Fruit fly (Drosophila melanogaster) whole organism, embryonic: Measurements from ENCODE around the gene CG6843.

ENCODE experiments used
- Atf3 ChIP-seq: fragments of 200-800 bp; sonication (Bioruptor generic); optimal IDR thresholded peaks from 3 replicates; lab custom pipeline; 2016; ENCODE audit warnings: missing biosample characterization, missing genetic modification characterization
- Atf6 ChIP-seq: fragments of 200-800 bp; sonication (Bioruptor generic); IDR thresholded peaks from 2 replicates; pipeline ENCODE4 v1.3.6; 2022; ENCODE audit warnings: missing biosample characterization, missing genetic modification characterization
- Bdp1 ChIP-seq: fragments of 200-800 bp; sonication (Bioruptor generic); optimal IDR thresholded peaks from 3 replicates; lab custom pipeline; 2016; ENCODE audit warnings: missing biosample characterization, missing genetic modification characterization
- CG10654 ChIP-seq: fragments of 200-800 bp; sonication (Bioruptor generic); optimal IDR thresholded peaks from 2 replicates; lab custom pipeline; 2016; ENCODE audit warnings: missing biosample characterization, missing genetic modification characterization
- CG10979 ChIP-seq: fragments of 200-800 bp; sonication (Bioruptor generic); optimal IDR thresholded peaks from 2 replicates; lab custom pipeline; 2018; ENCODE audit warnings: missing biosample characterization, mild to moderate bottlenecking, missing genetic modification characterization, moderate library complexity
- CG12071 ChIP-seq: fragments of 200-800 bp; sonication (Bioruptor generic); optimal IDR thresholded peaks from 3 replicates; lab custom pipeline; 2018; ENCODE audit warnings: missing biosample characterization, mild to moderate bottlenecking, missing genetic modification characterization
- CG14014 ChIP-seq: fragments of 200-800 bp; sonication (Bioruptor generic); IDR thresholded peaks from 2 replicates; pipeline ENCODE4 v1.3.6; 2022; ENCODE audit warnings: missing biosample characterization, missing genetic modification characterization
- CG15696 ChIP-seq: fragments of 200-800 bp; sonication (Bioruptor generic); optimal IDR thresholded peaks from 2 replicates; lab custom pipeline; 2019; ENCODE audit warnings: missing biosample characterization, mild to moderate bottlenecking, missing genetic modification characterization, moderate library complexity
- CG1603 ChIP-seq: fragments of 200-800 bp; sonication (Bioruptor generic); optimal IDR thresholded peaks from 2 replicates; lab custom pipeline; 2019; ENCODE audit warnings: missing biosample characterization, mild to moderate bottlenecking, missing genetic modification characterization, moderate library complexity
- CG16813 ChIP-seq: fragments of 200-800 bp; sonication (Bioruptor generic); IDR thresholded peaks from 3 replicates; pipeline ENCODE4 v1.3.6; 2022; ENCODE audit warnings: missing biosample characterization, missing genetic modification characterization; ENCODE audit not compliant: partially characterized antibody
- CG17186 ChIP-seq: fragments of 200-800 bp; sonication (Bioruptor generic); optimal IDR thresholded peaks from 3 replicates; lab custom pipeline; 2017; ENCODE audit warnings: missing biosample characterization, missing genetic modification reagents, missing genetic modification characterization
- CG17328 ChIP-seq: fragments of 200-800 bp; sonication (Bioruptor generic); IDR thresholded peaks from 2 replicates; pipeline ENCODE4 v1.3.6; 2022; ENCODE audit warnings: missing biosample characterization, missing genetic modification characterization
- CG18764 ChIP-seq: fragments of 200-800 bp; sonication (Bioruptor generic); optimal IDR thresholded peaks from 3 replicates; lab custom pipeline; 2016; ENCODE audit warnings: missing biosample characterization, missing genetic modification characterization
- CG2116 ChIP-seq: fragments of 200-800 bp; sonication (Bioruptor generic); optimal IDR thresholded peaks from 3 replicates; lab custom pipeline; 2018; ENCODE audit warnings: missing biosample characterization, mild to moderate bottlenecking, missing genetic modification characterization
- CG2678 ChIP-seq: fragments of 200-800 bp; sonication (Bioruptor generic); optimal IDR thresholded peaks from 3 replicates; lab custom pipeline; 2019; ENCODE audit warnings: missing biosample characterization, mild to moderate bottlenecking, missing genetic modification characterization, moderate library complexity
- CG34224 ChIP-seq: fragments of 200-800 bp; sonication (Bioruptor generic); IDR thresholded peaks from 3 replicates; pipeline ENCODE4 v1.3.6; 2022; ENCODE audit warnings: missing biosample characterization, missing genetic modification characterization; ENCODE audit not compliant: partially characterized antibody
- CG3995 ChIP-seq: fragments of 200-800 bp; sonication (Bioruptor generic); optimal IDR thresholded peaks from 3 replicates; lab custom pipeline; 2016; ENCODE audit warnings: missing biosample characterization, missing genetic modification characterization
- CG4282 ChIP-seq: fragments of 200-800 bp; sonication (Bioruptor generic); optimal IDR thresholded peaks from 2 replicates; lab custom pipeline; 2016; ENCODE audit warnings: missing biosample characterization, missing genetic modification characterization
- CG7357 ChIP-seq: fragments of 200-800 bp; sonication (Bioruptor generic); IDR thresholded peaks from 3 replicates; pipeline ENCODE4 v1.3.6; 2022; ENCODE audit warnings: missing biosample characterization, missing genetic modification characterization
- CG7987 ChIP-seq: fragments of 200-800 bp; sonication (Bioruptor generic); optimal IDR thresholded peaks from 2 replicates; lab custom pipeline; 2018; ENCODE audit warnings: missing biosample characterization, mild to moderate bottlenecking, missing genetic modification characterization, moderate library complexity
- CG8924 ChIP-seq: fragments of 200-800 bp; optimal IDR thresholded peaks from 3 replicates; lab custom pipeline; 2019; ENCODE audit warnings: missing biosample characterization, mild to moderate bottlenecking, missing genetic modification characterization, moderate library complexity
- Chrac-16 ChIP-seq: fragments of 200-800 bp; sonication (Bioruptor generic); optimal IDR thresholded peaks from 3 replicates; lab custom pipeline; 2016; ENCODE audit warnings: missing biosample characterization, missing genetic modification characterization
- D19B ChIP-seq: fragments of 200-800 bp; sonication (Bioruptor generic); optimal IDR thresholded peaks from 2 replicates; lab custom pipeline; 2017; ENCODE audit warnings: missing biosample characterization, mild to moderate bottlenecking, missing genetic modification characterization
- Dll ChIP-seq: fragments of 200-800 bp; sonication (Bioruptor generic); IDR thresholded peaks from 4 replicates; pipeline ENCODE4 v1.3.6; 2022; ENCODE audit warnings: missing biosample characterization, missing genetic modification characterization; ENCODE audit not compliant: partially characterized antibody
- Fer3 ChIP-seq: fragments of 200-800 bp; sonication (Bioruptor generic); optimal IDR thresholded peaks from 2 replicates; lab custom pipeline; 2018; ENCODE audit warnings: missing biosample characterization, mild to moderate bottlenecking, missing genetic modification characterization, moderate library complexity
- Hr3 ChIP-seq: fragments of 200-800 bp; sonication (Bioruptor generic); optimal IDR thresholded peaks from 3 replicates; lab custom pipeline; 2016; ENCODE audit warnings: missing biosample characterization, missing genetic modification characterization
- MBD-R2 ChIP-seq: fragments of 200-800 bp; sonication (Bioruptor generic); IDR thresholded peaks from 2 replicates; pipeline ENCODE4 v1.3.6; 2022; ENCODE audit warnings: missing biosample characterization, missing genetic modification characterization
- Max ChIP-seq: fragments of 200-800 bp; sonication (Bioruptor generic); optimal IDR thresholded peaks from 2 replicates; lab custom pipeline; 2016; ENCODE audit warnings: missing biosample characterization, mild to moderate bottlenecking, missing genetic modification characterization
- Oli ChIP-seq: fragments of 200-800 bp; sonication (Bioruptor generic); optimal IDR thresholded peaks from 2 replicates; lab custom pipeline; 2018; ENCODE audit warnings: missing biosample characterization, mild to moderate bottlenecking, missing genetic modification characterization, moderate library complexity
- Ravus ChIP-seq: fragments of 200-800 bp; sonication (Bioruptor generic); IDR thresholded peaks from 2 replicates; pipeline ENCODE4 v1.3.6; 2022; ENCODE audit warnings: missing biosample characterization, missing genetic modification characterization
- Vsx1 ChIP-seq: fragments of 200-800 bp; sonication (Bioruptor generic); optimal IDR thresholded peaks from 2 replicates; lab custom pipeline; 2017; ENCODE audit warnings: missing biosample characterization, mild to moderate bottlenecking, missing genetic modification characterization, missing genetic modification reagents
- Xrp1 ChIP-seq: fragments of 200-800 bp; sonication (Bioruptor generic); IDR thresholded peaks from 2 replicates; pipeline ENCODE4 v1.3.6; 2022; ENCODE audit warnings: missing biosample characterization, missing genetic modification characterization
- bowl ChIP-seq: fragments of 200-800 bp; sonication (Bioruptor generic); IDR thresholded peaks from 2 replicates; pipeline ENCODE4 v1.3.6; 2022; ENCODE audit warnings: missing biosample characterization, missing genetic modification characterization
- btn ChIP-seq: fragments of 200-800 bp; sonication (Bioruptor generic); optimal IDR thresholded peaks from 2 replicates; lab custom pipeline; 2016; ENCODE audit warnings: missing biosample characterization, missing genetic modification characterization
- chif ChIP-seq, 2 experiments: fragments of 200-800 bp; sonication (Bioruptor generic); optimal IDR thresholded peaks; 3 replicates each; lab custom pipeline; 2016; ENCODE audit warnings: missing biosample characterization in 2 of 2, missing genetic modification characterization in 2 of 2
- croc ChIP-seq: fragments of 200-800 bp; sonication (Bioruptor generic); conservative IDR thresholded peaks from 3 replicates; pipeline ENCODE4 v1.3.6; 2022; ENCODE audit warnings: missing biosample characterization, missing genetic modification characterization
- crp ChIP-seq, 2 experiments: fragments of 200-800 bp; sonication (Bioruptor generic); optimal IDR thresholded peaks; 2 replicates in 1 of 2; 3 replicates in 1 of 2; lab custom pipeline; 2017; ENCODE audit warnings: missing biosample characterization in 2 of 2, missing genetic modification characterization in 2 of 2, mild to moderate bottlenecking in 1 of 2, moderate library complexity in 1 of 2
- gfzf ChIP-seq: fragments of 200-800 bp; sonication (Bioruptor generic); optimal IDR thresholded peaks from 2 replicates; lab custom pipeline; 2016; ENCODE audit warnings: missing biosample characterization, mild to moderate bottlenecking, missing genetic modification characterization, moderate library complexity
- insv ChIP-seq, 2 experiments: fragments of 200-800 bp; sonication (Bioruptor generic); optimal IDR thresholded peaks; 3 replicates each; lab custom pipeline; 2016 to 2018; ENCODE audit warnings: missing biosample characterization in 2 of 2, missing genetic modification characterization in 2 of 2
- inv ChIP-seq: fragments of 200-800 bp; sonication (Bioruptor generic); IDR thresholded peaks from 2 replicates; pipeline ENCODE4 v1.3.6; 2022; ENCODE audit warnings: missing biosample characterization, missing genetic modification characterization; ENCODE audit not compliant: partially characterized antibody
- kni ChIP-seq: fragments of 200-800 bp; sonication (Bioruptor generic); optimal IDR thresholded peaks from 3 replicates; lab custom pipeline; 2017; ENCODE audit warnings: mild to moderate bottlenecking, missing biosample characterization, missing genetic modification reagents, missing genetic modification characterization
- lab ChIP-seq: fragments of 200-800 bp; sonication (Bioruptor generic); optimal IDR thresholded peaks from 3 replicates; lab custom pipeline; 2017; ENCODE audit warnings: missing biosample characterization, missing genetic modification characterization, mild to moderate bottlenecking, moderate library complexity, missing genetic modification reagents
- lmd ChIP-seq: fragments of 200-800 bp; sonication (Bioruptor generic); IDR thresholded peaks from 2 replicates; pipeline ENCODE4 v1.3.6; 2022; ENCODE audit warnings: missing biosample characterization, missing genetic modification characterization
- onecut ChIP-seq: fragments of 200-800 bp; sonication (Bioruptor generic); IDR thresholded peaks from 2 replicates; pipeline ENCODE4 v1.3.6; 2022; ENCODE audit warnings: missing biosample characterization, missing genetic modification characterization
- pfk ChIP-seq: fragments of 200-800 bp; sonication (Bioruptor generic); optimal IDR thresholded peaks from 2 replicates; lab custom pipeline; 2018; ENCODE audit warnings: missing biosample characterization, mild to moderate bottlenecking, missing genetic modification characterization, moderate library complexity
- sens-2 ChIP-seq: fragments of 200-800 bp; sonication (Bioruptor generic); IDR thresholded peaks from 2 replicates; pipeline ENCODE4 v1.3.6; 2022; ENCODE audit warnings: missing biosample characterization, missing genetic modification characterization
- sna ChIP-seq: fragments of 200-800 bp; sonication (Bioruptor generic); IDR thresholded peaks from 2 replicates; pipeline ENCODE4 v1.3.6; 2022; ENCODE audit warnings: missing biosample characterization, missing genetic modification characterization; ENCODE audit not compliant: partially characterized antibody
- stc ChIP-seq: fragments of 200-800 bp; sonication (Bioruptor generic); IDR thresholded peaks from 2 replicates; pipeline ENCODE4 v1.3.6; 2022; ENCODE audit warnings: missing biosample characterization, missing genetic modification characterization
- stwl ChIP-seq: fragments of 200-800 bp; sonication (Bioruptor generic); optimal IDR thresholded peaks from 3 replicates; lab custom pipeline; 2018; ENCODE audit warnings: missing biosample characterization, mild to moderate bottlenecking, missing genetic modification characterization, moderate library complexity
- tin ChIP-seq: fragments of 200-800 bp; sonication (Bioruptor generic); optimal IDR thresholded peaks from 3 replicates; lab custom pipeline; 2016; ENCODE audit warnings: missing biosample characterization, missing genetic modification characterization

Gene CG6843

DNA sequence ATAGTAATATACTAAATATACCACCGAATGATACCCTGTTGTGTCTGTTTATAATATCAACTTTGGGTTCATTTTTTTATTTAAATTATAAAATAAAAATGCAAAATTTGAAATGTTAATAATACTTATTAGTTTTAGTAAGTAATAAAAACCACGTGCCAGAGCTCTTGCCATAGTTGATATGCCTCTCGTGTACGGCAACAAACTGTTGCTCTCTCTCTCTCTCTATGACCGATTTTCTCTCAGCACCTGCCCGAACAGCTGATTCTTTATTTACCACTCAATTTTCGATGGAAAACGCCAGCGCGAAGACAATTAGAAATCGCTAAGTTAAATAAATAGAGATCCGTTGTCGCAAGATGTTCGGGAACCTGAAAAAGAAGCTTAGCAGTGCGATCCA lies 33.9 kb upstream of the CG6843 start, which contains the start of gene Dysb (continued):
- TF ChIP-seq CG10979 (tag; lab: Kevin White, UChicago) (peak; percentile 86), kni (peak; percentile 70), Oli (tag; lab: Kevin White, UChicago) (peak; percentile 80), Vsx1 (GFP tag; lab: Kevin White, UChicago) (peak; percentile 73), stc (peak; percentile 89), CG2678 (tag; lab: Kevin White, UChicago) (peak; percentile 90), CG3995 (GFP tag; lab: Kevin White, UChicago) (no peak), CG34224 (GFP tag; lab: Robert Waterston, UW) (peak; percentile 53), CG14014 (GFP tag; lab: Robert Waterston, UW) (peak; percentile 94), bowl (peak; percentile 78), CG17186 (GFP tag; lab: Kevin White, UChicago) (no peak), Max (GFP tag; lab: Kevin White, UChicago) (peak; percentile 67), Xrp1 (GFP tag; lab: Robert Waterston, UW) (peak; percentile 95), CG8924 (peak; percentile 91), CG1603 (tag; lab: Kevin White, UChicago) (peak; percentile 61), Chrac-16 (GFP tag; lab: Kevin White, UChicago) (peak; percentile 85), gfzf (GFP tag; lab: Kevin White, UChicago) (no peak), chif (GFP tag; optimal IDR thresholded peaks at IDR 0.05; lab: Kevin White, UChicago) (peak; percentile 30 to 46), CG12071 (GFP tag; lab: Kevin White, UChicago) (peak; percentile 79), CG18764 (GFP tag; lab: Kevin White, UChicago) (peak; percentile 54), CG2116 (GFP tag; lab: Kevin White, UChicago) (peak; percentile 61), onecut (GFP tag; lab: Robert Waterston, UW) (peak; percentile 86), CG7987 (GFP tag; lab: Kevin White, UChicago) (peak; percentile 70), Bdp1 (GFP tag; lab: Kevin White, UChicago) (peak; percentile 49), CG4282 (GFP tag; lab: Kevin White, UChicago) (no peak), CG15696 (tag; lab: Kevin White, UChicago) (peak; percentile 67), sens-2 (GFP tag; lab: Robert Waterston, UW) (no peak; the same call in 1 of the 2 replicates), stwl (tag; lab: Kevin White, UChicago) (peak; percentile 37), Atf6 (GFP tag; lab: Robert Waterston, UW) (peak; percentile 93), pfk (peak; percentile 38), tin (peak; percentile 86), btn (GFP tag; lab: Kevin White, UChicago) (no peak), sna (GFP tag; lab: Robert Waterston, UW) (no peak; the same call in 1 of the 2 replicates), Dll (peak; percentile 60; the same call in 3 of the 4 replicates), lab (peak; percentile 95), CG10654 (GFP tag; lab: Kevin White, UChicago) (peak; percentile 71), lmd (GFP tag; lab: Robert Waterston, UW) (peak; percentile 85), insv (GFP tag; optimal IDR thresholded peaks at IDR 0.05; lab: Kevin White, UChicago) (peak in 1 of 2 experiments; percentile 63), inv (no peak), Ravus (GFP tag; lab: Robert Waterston, UW) (peak; percentile 31; the same call in 1 of the 2 replicates), D19B (GFP tag; lab: Kevin White, UChicago) (peak; percentile 77), CG16813 (GFP tag; lab: Robert Waterston, UW) (no peak), Atf3 (GFP tag; lab: Kevin White, UChicago) (peak; percentile 15), CG7357 (peak; percentile 60; the same call in 1 of the 3 replicates), Fer3 (peak; percentile 91), croc (peak; percentile 69), crp (GFP tag; optimal IDR thresholded peaks at IDR 0.05; lab: Kevin White, UChicago) (peak; percentile 45 to 85), CG17328 (peak; percentile 94), Hr3 (GFP tag; lab: Kevin White, UChicago) (peak; percentile 83), MBD-R2 (GFP tag; lab: Robert Waterston, UW) (peak; percentile 77)
